Fruit fly (Drosophila melanogaster) whole organism, wandering third instar larva: ENCODE measurements around the gene CG18404.

Experiments used
- Abd-B ChIP-seq: fragments of >200 bp; optimal IDR thresholded peaks from 2 replicates; lab custom pipeline; 2017; ENCODE audit warnings: missing biosample characterization, missing genetic modification characterization
- CG32264 ChIP-seq: fragments of 200-800 bp; sonication (Bioruptor generic); optimal IDR thresholded peaks from 2 replicates; lab custom pipeline; 2016; ENCODE audit warnings: missing biosample characterization, missing genetic modification characterization
- CG9705 ChIP-seq: fragments of 200-800 bp; sonication (Bioruptor generic); optimal IDR thresholded peaks from 2 replicates; lab custom pipeline; 2018; ENCODE audit warnings: missing biosample characterization, mild to moderate bottlenecking, missing genetic modification characterization
- CrebA ChIP-seq: fragments of 200-800 bp; sonication (Bioruptor generic); optimal IDR thresholded peaks from 2 replicates; lab custom pipeline; 2016; ENCODE audit warnings: missing biosample characterization, mild to moderate bottlenecking, missing genetic modification characterization, borderline replicate concordance
- Dfd ChIP-seq: fragments of >200 bp; optimal IDR thresholded peaks from 2 replicates; lab custom pipeline; 2017; ENCODE audit warnings: missing biosample characterization, missing genetic modification characterization
- Dif ChIP-seq: fragments of 200-275, 200-300 bp; sonication (Bioruptor generic); optimal IDR thresholded peaks from 2 replicates; lab custom pipeline; 2018; ENCODE audit warnings: missing biosample characterization, missing genetic modification characterization; ENCODE audit not compliant: partially characterized antibody
- HLH106 ChIP-seq: fragments of 200-800 bp; optimal IDR thresholded peaks from 3 replicates; lab custom pipeline; 2019; ENCODE audit warnings: missing biosample characterization, mild to moderate bottlenecking, missing genetic modification characterization, moderate library complexity
- Hnf4 ChIP-seq: fragments of 200-800 bp; sonication (Bioruptor generic); optimal IDR thresholded peaks from 2 replicates; lab custom pipeline; 2016; ENCODE audit warnings: missing biosample characterization, mild to moderate bottlenecking, missing genetic modification characterization
- Hr78 ChIP-seq: fragments of >200 bp; optimal IDR thresholded peaks from 2 replicates; lab custom pipeline; 2017; ENCODE audit warnings: missing biosample characterization, missing genetic modification characterization
- Hr83 ChIP-seq: fragments of 200-300 bp; sonication (Bioruptor generic); optimal IDR thresholded peaks from 2 replicates; lab custom pipeline; 2016; ENCODE audit warnings: missing biosample characterization, mild to moderate bottlenecking, missing genetic modification characterization, moderate library complexity; ENCODE audit not compliant: poor library complexity, severe bottlenecking
- Jra ChIP-seq: sonication (Bioruptor generic); optimal IDR thresholded peaks from 2 replicates; lab custom pipeline; 2016; ENCODE audit warnings: missing biosample characterization, missing genetic modification characterization
- Mio ChIP-seq: sonication (Bioruptor generic); optimal IDR thresholded peaks from 2 replicates; lab custom pipeline; 2016; ENCODE audit warnings: missing biosample characterization, missing genetic modification characterization
- Myc ChIP-seq: fragments of >200 bp; optimal IDR thresholded peaks from 2 replicates; lab custom pipeline; 2017
- N ChIP-seq: fragments of >200 bp; optimal IDR thresholded peaks from 2 replicates; lab custom pipeline; 2018; ENCODE audit warnings: missing biosample characterization, missing external identifiers, missing genetic modification characterization
- OdsH ChIP-seq: fragments of 200-800 bp; sonication (Bioruptor generic); optimal IDR thresholded peaks from 2 replicates; lab custom pipeline; 2016; ENCODE audit warnings: missing biosample characterization, mild to moderate bottlenecking, missing genetic modification characterization
- Rel ChIP-seq, 2 experiments: fragments of 200-800 bp; sonication (Bioruptor generic) in 1 of 2; optimal IDR thresholded peaks; 2 replicates in 1 of 2; 3 replicates in 1 of 2; lab custom pipeline; 2016 to 2019; ENCODE audit warnings: mild to moderate bottlenecking in 2 of 2, missing biosample characterization in 2 of 2, missing genetic modification characterization in 2 of 2, moderate library complexity in 1 of 2
- Sp1 ChIP-seq: fragments of 200-800 bp; sonication (Bioruptor generic); optimal IDR thresholded peaks from 3 replicates; lab custom pipeline; 2019; ENCODE audit warnings: missing biosample characterization, mild to moderate bottlenecking, missing genetic modification characterization, moderate library complexity
- Vsx2 ChIP-seq: fragments of 200-300, 225-300 bp; sonication (Bioruptor generic); optimal IDR thresholded peaks from 2 replicates; lab custom pipeline; 2018; ENCODE audit warnings: missing biosample characterization, missing genetic modification characterization; ENCODE audit not compliant: partially characterized antibody
- br ChIP-seq: fragments of 200-800 bp; sonication (Bioruptor generic); optimal IDR thresholded peaks from 2 replicates; lab custom pipeline; 2016; ENCODE audit warnings: missing biosample characterization, missing genetic modification characterization
- brk ChIP-seq: fragments of 200-800 bp; sonication (Bioruptor generic); optimal IDR thresholded peaks from 2 replicates; lab custom pipeline; 2016; ENCODE audit warnings: missing biosample characterization, mild to moderate bottlenecking, missing genetic modification characterization
- dl ChIP-seq, 2 experiments: fragments of 175-275, 200-275 bp in 1 of 2; fragments of 200-275 bp in 1 of 2; sonication (Bioruptor generic); optimal IDR thresholded peaks; lab custom pipeline; 2018; ENCODE audit warnings: mild to moderate bottlenecking in 2 of 2, missing biosample characterization in 2 of 2, missing genetic modification characterization in 2 of 2, moderate library complexity in 2 of 2; ENCODE audit not compliant: partially characterized antibody in 2 of 2, insufficient read depth in 1 of 2
- dmrt93B ChIP-seq: fragments of 200-800 bp; sonication (Bioruptor generic); optimal IDR thresholded peaks from 2 replicates; lab custom pipeline; 2018; ENCODE audit warnings: missing biosample characterization, mild to moderate bottlenecking, missing genetic modification characterization
- dsf ChIP-seq: sonication (Bioruptor generic); optimal IDR thresholded peaks from 2 replicates; lab custom pipeline; 2016; ENCODE audit warnings: missing biosample characterization, missing genetic modification characterization, borderline replicate concordance
- ey ChIP-seq: fragments of 200-800 bp; sonication (Bioruptor generic); optimal IDR thresholded peaks from 2 replicates; lab custom pipeline; 2016; ENCODE audit warnings: missing biosample characterization, missing genetic modification characterization
- foxo ChIP-seq, 2 experiments: fragments of 200-800 bp; sonication (Bioruptor generic); optimal IDR thresholded peaks; 2 replicates in 1 of 2; 3 replicates in 1 of 2; lab custom pipeline; 2016 to 2017; ENCODE audit warnings: missing biosample characterization in 2 of 2, missing genetic modification characterization in 2 of 2
- fru ChIP-seq: fragments of 200-800 bp; sonication (Bioruptor generic); optimal IDR thresholded peaks from 3 replicates; lab custom pipeline; 2016; ENCODE audit warnings: missing biosample characterization, mild to moderate bottlenecking, missing genetic modification characterization
- h ChIP-seq: fragments of 200-800 bp; sonication (Bioruptor generic); optimal IDR thresholded peaks from 3 replicates; lab custom pipeline; 2016; ENCODE audit warnings: missing biosample characterization, mild to moderate bottlenecking, missing genetic modification characterization
- jim ChIP-seq: fragments of 175-275, 200-325 bp; sonication (Bioruptor generic); optimal IDR thresholded peaks from 2 replicates; lab custom pipeline; 2016; ENCODE audit warnings: missing biosample characterization, mild to moderate bottlenecking, missing genetic modification characterization
- lola ChIP-seq: fragments of >200 bp; optimal IDR thresholded peaks from 2 replicates; lab custom pipeline; 2017; ENCODE audit warnings: missing biosample characterization, missing genetic modification characterization
- pan ChIP-seq: fragments of >200 bp; optimal IDR thresholded peaks from 2 replicates; lab custom pipeline; 2017
- psq ChIP-seq: fragments of 200-800 bp; sonication (Bioruptor generic); optimal IDR thresholded peaks from 3 replicates; lab custom pipeline; 2017; ENCODE audit warnings: missing biosample characterization, mild to moderate bottlenecking, missing genetic modification characterization, moderate library complexity
- rgr ChIP-seq: fragments of 200-800 bp; sonication (Bioruptor generic); optimal IDR thresholded peaks from 3 replicates; lab custom pipeline; 2016; ENCODE audit warnings: missing biosample characterization, mild to moderate bottlenecking, missing genetic modification characterization
- sage ChIP-seq: fragments of 200-800 bp; sonication (Bioruptor generic); optimal IDR thresholded peaks from 2 replicates; lab custom pipeline; 2016; ENCODE audit warnings: missing biosample characterization, mild to moderate bottlenecking, missing genetic modification characterization
- sv ChIP-seq: fragments of 200-800 bp; sonication (Bioruptor generic); optimal IDR thresholded peaks from 3 replicates; lab custom pipeline; 2016; ENCODE audit warnings: missing biosample characterization, missing genetic modification characterization
- tai ChIP-seq: sonication (Bioruptor generic); optimal IDR thresholded peaks from 2 replicates; lab custom pipeline; 2016; ENCODE audit warnings: missing biosample characterization, missing genetic modification characterization
- usp ChIP-seq: fragments of >200 bp; optimal IDR thresholded peaks from 2 replicates; lab custom pipeline; 2017; ENCODE audit warnings: missing biosample characterization, missing genetic modification characterization
- woc ChIP-seq: sonication (Bioruptor generic); optimal IDR thresholded peaks from 2 replicates; lab custom pipeline; 2016; ENCODE audit warnings: missing biosample characterization, mild to moderate bottlenecking, missing genetic modification characterization

Gene CG18404

DNA sequence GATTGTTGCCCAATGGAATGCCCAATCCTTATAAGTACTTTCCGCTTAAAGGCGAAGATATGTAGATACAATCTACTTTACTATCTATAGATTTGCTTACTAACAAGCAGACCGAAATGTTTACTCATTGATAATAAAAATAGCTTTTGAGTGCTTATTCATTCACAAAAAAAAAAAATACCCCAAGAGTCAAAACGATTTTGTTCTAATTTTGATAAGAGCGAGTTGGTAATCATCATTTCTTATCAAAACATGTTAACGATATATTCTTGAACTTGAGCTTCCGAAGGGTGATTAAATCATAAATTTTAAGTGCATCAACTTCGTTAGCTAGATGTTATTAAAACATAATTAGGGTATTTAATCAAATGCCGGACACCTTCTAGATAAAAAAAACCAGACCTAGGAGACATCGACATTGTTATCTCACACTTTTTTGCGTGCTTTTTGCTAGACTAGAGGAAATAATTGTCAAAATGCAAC lies 2.4 kb upstream of the CG18404 start, which contains the start of gene CG9682:
TSS of gene CG9682 (plus strand) at position 433 of the 483 bp plus-strand sequence.
- TF ChIP-seq CG32264 (no peak), Jra (GFP tag; lab: Kevin White, UChicago) (no peak), Hr78 (GFP tag; lab: Kevin White, UChicago) (no peak), Dif (GFP tag; lab: Kevin White, UChicago) (no peak), Hr83 (GFP tag; lab: Kevin White, UChicago) (no peak), dsf (GFP tag; lab: Kevin White, UChicago) (no peak), usp (no peak), Dfd (GFP tag; lab: Kevin White, UChicago) (no peak), br (GFP tag; lab: Kevin White, UChicago) (no peak), fru (GFP tag; lab: Kevin White, UChicago) (no peak), OdsH (GFP tag; lab: Kevin White, UChicago) (no peak), dmrt93B (no peak), CrebA (no peak), Myc (lab: Kevin White, UChicago) (no peak)

DNA sequence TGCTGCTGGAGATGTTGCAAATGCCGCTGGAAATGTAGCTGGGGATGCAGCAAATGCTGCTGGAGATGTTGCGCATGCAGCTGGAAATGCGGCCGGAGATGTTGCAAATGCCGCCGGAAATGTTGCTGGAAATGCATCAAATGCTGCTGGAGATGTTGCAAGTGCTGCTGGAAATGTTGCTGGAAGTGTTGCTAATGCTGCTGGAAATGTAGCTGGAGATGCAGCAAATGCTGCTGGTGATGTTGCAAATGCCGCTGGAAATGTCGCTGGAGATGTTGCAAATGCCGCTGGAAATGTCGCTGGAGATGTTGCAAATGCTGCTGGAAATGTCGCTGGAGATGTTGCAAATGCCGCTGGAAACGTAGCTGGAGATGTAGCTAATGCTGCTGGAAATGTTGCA lies 665 bp upstream of the CG18404 start:
- TF ChIP-seq brk (GFP tag; lab: Kevin White, UChicago): no peak
- no peak for TF ChIP-seq Hr78 (GFP tag; lab: Kevin White, UChicago)
- no peak for TF ChIP-seq Abd-B (GFP tag; lab: Kevin White, UChicago)
- TF ChIP-seq CG32264: no peak
- no peak for TF ChIP-seq Dif (GFP tag; lab: Kevin White, UChicago)
- TF ChIP-seq tai (GFP tag; lab: Kevin White, UChicago): no peak
- TF ChIP-seq sage (GFP tag; lab: Kevin White, UChicago): no peak
- no peak for TF ChIP-seq HLH106 (tag; lab: Kevin White, UChicago)
- no peak for TF ChIP-seq OdsH (GFP tag; lab: Kevin White, UChicago)
- no peak for TF ChIP-seq Rel (GFP tag; optimal IDR thresholded peaks at IDR 0.05; lab: Kevin White, UChicago)
- TF ChIP-seq Rel (tag; optimal IDR thresholded peaks at IDR 0.05; lab: Kevin White, UChicago): no peak
- TF ChIP-seq dsf (GFP tag; lab: Kevin White, UChicago): no peak
- no peak for TF ChIP-seq usp
- TF ChIP-seq rgr (GFP tag; lab: Kevin White, UChicago): no peak
- no peak for TF ChIP-seq Myc (lab: Kevin White, UChicago)
- no peak for TF ChIP-seq Dfd (GFP tag; lab: Kevin White, UChicago)
- no peak for TF ChIP-seq Vsx2
- no peak for TF ChIP-seq h
- TF ChIP-seq Hnf4: no peak
- TF ChIP-seq pan: no peak
- no peak for TF ChIP-seq Jra (GFP tag; lab: Kevin White, UChicago)

DNA sequence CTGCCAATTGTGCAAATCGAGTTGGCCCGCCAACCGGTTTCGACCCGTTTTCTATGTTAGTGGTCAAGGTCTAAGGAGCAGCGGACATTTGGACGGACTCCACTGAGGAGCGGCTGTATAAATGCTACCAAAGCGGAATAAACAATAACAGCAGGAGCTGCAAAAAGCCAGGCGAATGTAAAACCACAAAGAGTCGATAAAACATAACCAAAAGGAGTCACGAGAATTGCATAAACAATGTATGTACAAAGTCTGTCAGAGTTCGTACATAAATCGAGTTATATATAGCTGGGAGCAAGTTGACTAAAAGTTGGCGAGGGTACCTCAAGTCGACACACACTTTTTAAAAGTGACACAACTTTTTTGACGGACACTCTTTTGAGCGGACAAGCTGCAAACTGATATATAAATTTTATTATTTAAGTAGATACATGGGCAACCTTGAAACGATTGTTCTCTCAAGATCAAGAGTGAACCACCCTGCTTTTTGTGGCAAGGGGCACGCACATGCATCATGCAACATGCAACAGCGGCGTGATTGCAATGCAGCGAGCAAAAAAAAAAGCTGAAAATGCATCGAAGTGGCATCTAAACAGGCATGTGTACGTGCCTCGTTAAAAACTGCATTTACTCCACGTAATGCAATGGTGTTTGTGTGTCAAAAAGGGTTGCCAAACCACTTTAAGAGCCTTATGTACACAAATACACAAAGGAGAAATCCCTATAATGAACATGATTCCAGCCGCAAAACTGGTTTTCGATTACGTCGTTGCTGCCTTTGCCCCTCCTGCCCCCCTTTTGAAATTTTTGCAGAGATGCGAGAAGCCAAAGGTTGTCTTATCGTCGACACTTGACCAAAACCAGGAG lies 2.5 kb downstream of the CG18404 start:
- TF ChIP-seq Vsx2 (peak; percentile 51), Hr83 (GFP tag; lab: Kevin White, UChicago) (no peak), Mio (GFP tag; lab: Kevin White, UChicago) (no peak), Abd-B (GFP tag; lab: Kevin White, UChicago) (no peak), sv (GFP tag; lab: Kevin White, UChicago) (no peak), Sp1 (GFP tag; lab: Kevin White, UChicago) (peak; percentile 97), Dif (GFP tag; lab: Kevin White, UChicago) (peak; percentile 32), Hr78 (GFP tag; lab: Kevin White, UChicago) (no peak), N (GFP tag; lab: Kevin White, UChicago) (no peak), CG9705 (GFP tag; lab: Kevin White, UChicago) (peak; percentile 87), psq (GFP tag; lab: Kevin White, UChicago) (peak; percentile 96), Rel (GFP tag; optimal IDR thresholded peaks at IDR 0.05; lab: Kevin White, UChicago) (peak; percentile 94), Rel (tag; optimal IDR thresholded peaks at IDR 0.05; lab: Kevin White, UChicago) (peak; percentile 89), HLH106 (tag; lab: Kevin White, UChicago) (peak; percentile 96), dsf (GFP tag; lab: Kevin White, UChicago) (peak; percentile 65), CG32264 (peak; percentile 74), jim (GFP tag; lab: Kevin White, UChicago) (no peak), h (peak; percentile 97), br (GFP tag; lab: Kevin White, UChicago) (peak; percentile 90), pan (no peak), fru (GFP tag; lab: Kevin White, UChicago) (peak; percentile 89), ey (GFP tag; lab: Kevin White, UChicago) (peak; percentile 91), Dfd (GFP tag; lab: Kevin White, UChicago) (no peak), tai (GFP tag; lab: Kevin White, UChicago) (peak; percentile 65), usp (no peak), foxo (GFP tag; optimal IDR thresholded peaks at IDR 0.05; lab: Kevin White, UChicago) (peak in 1 of 2 experiments; percentile 89), CrebA (peak; percentile 74), woc (GFP tag; lab: Kevin White, UChicago) (peak; percentile 62), dmrt93B (peak; percentile 70), rgr (GFP tag; lab: Kevin White, UChicago) (peak; percentile 93), OdsH (GFP tag; lab: Kevin White, UChicago) (peak; percentile 91), Hnf4 (peak; percentile 78), Myc (lab: Kevin White, UChicago) (no peak), brk (GFP tag; lab: Kevin White, UChicago) (peak; percentile 81), sage (GFP tag; lab: Kevin White, UChicago) (peak; percentile 88), Jra (GFP tag; lab: Kevin White, UChicago) (peak; percentile 69), lola (GFP tag; lab: Kevin White, UChicago) (no peak), dl (GFP tag; optimal IDR thresholded peaks at IDR 0.05; lab: Kevin White, UChicago; ENCODE audit: insufficient read depth in 1 of 2, partially characterized antibody in 2 of 2) (peak in 1 of 2 experiments; percentile 32)
